Worm (Caenorhabditis elegans) whole organism, late embryonic: ENCODE measurements around the gene F16B12.6.

Experiments used
- C38D4.7 ChIP-seq: fragments of 200-800 bp; sonication (Bioruptor generic); optimal IDR thresholded peaks from 2 replicates; lab custom pipeline; 2018; ENCODE audit warnings: mild to moderate bottlenecking, missing genetic modification characterization, moderate library complexity, missing compliant biosample characterization
- F13H6.1 ChIP-seq: sonication (generic microtip); optimal IDR thresholded peaks from 2 replicates; lab custom pipeline; 2016; ENCODE audit warnings: missing genetic modification characterization, missing compliant biosample characterization
- K09A11.1 ChIP-seq: sonication (generic microtip); optimal IDR thresholded peaks from 2 replicates; lab custom pipeline; 2017; ENCODE audit warnings: antibody characterized with exemption, mild to moderate bottlenecking, missing genetic modification characterization, missing compliant biosample characterization; ENCODE audit not compliant: insufficient read depth
- ahr-1 ChIP-seq: sonication (generic microtip); optimal IDR thresholded peaks from 2 replicates; lab custom pipeline; 2016; ENCODE audit warnings: missing genetic modification characterization, missing compliant biosample characterization
- ama-1 ChIP-seq: fragments of 150-350 bp; optimal IDR thresholded peaks from 2 replicates; lab custom pipeline; 2014
- ceh-18 ChIP-seq: sonication (generic microtip); optimal IDR thresholded peaks from 2 replicates; lab custom pipeline; 2016; ENCODE audit warnings: missing genetic modification characterization, missing compliant biosample characterization
- ceh-19 ChIP-seq: fragments of 200-800 bp; sonication (Bioruptor generic); optimal IDR thresholded peaks from 2 replicates; lab custom pipeline; 2018; ENCODE audit warnings: mild to moderate bottlenecking, missing genetic modification characterization, missing compliant biosample characterization
- ceh-24 ChIP-seq: sonication (generic microtip); optimal IDR thresholded peaks from 2 replicates; lab custom pipeline; 2016; ENCODE audit warnings: mild to moderate bottlenecking, missing genetic modification characterization, missing compliant biosample characterization
- ceh-30 ChIP-seq: fragments of 150-350 bp; optimal IDR thresholded peaks from 2 replicates; lab custom pipeline; 2014; ENCODE audit warnings: missing biosample characterization, missing genetic modification characterization
- ceh-31 ChIP-seq: sonication (generic microtip); optimal IDR thresholded peaks from 2 replicates; lab custom pipeline; 2016; ENCODE audit warnings: missing genetic modification characterization, missing compliant biosample characterization
- ceh-34 ChIP-seq: sonication (generic microtip); optimal IDR thresholded peaks from 2 replicates; lab custom pipeline; 2016; ENCODE audit warnings: mild to moderate bottlenecking, missing genetic modification characterization, missing compliant biosample characterization
- ceh-45 ChIP-seq: fragments of 200-800 bp; sonication (Bioruptor generic); IDR thresholded peaks from 2 replicates; pipeline ENCODE4 v1.3.6; 2022; ENCODE audit warnings: missing genetic modification reagents, missing genetic modification characterization, missing compliant biosample characterization
- ceh-48 ChIP-seq: sonication (generic microtip); optimal IDR thresholded peaks from 2 replicates; lab custom pipeline; 2016; ENCODE audit warnings: missing genetic modification characterization, inconsistent platforms, missing compliant biosample characterization
- ceh-6 ChIP-seq: fragments of 200-800 bp; sonication (Bioruptor generic); optimal IDR thresholded peaks from 2 replicates; lab custom pipeline; 2018; ENCODE audit warnings: mild to moderate bottlenecking, missing genetic modification characterization, missing compliant biosample characterization
- ceh-9 ChIP-seq: sonication (generic microtip); optimal IDR thresholded peaks from 2 replicates; lab custom pipeline; 2016; ENCODE audit warnings: mild to moderate bottlenecking, missing genetic modification characterization, inconsistent platforms, missing compliant biosample characterization
- dmd-4 ChIP-seq: sonication (generic microtip); optimal IDR thresholded peaks from 2 replicates; lab custom pipeline; 2016; ENCODE audit warnings: borderline replicate concordance, missing genetic modification characterization, missing compliant biosample characterization
- dve-1 ChIP-seq: sonication (generic microtip); optimal IDR thresholded peaks from 2 replicates; lab custom pipeline; 2017; ENCODE audit warnings: antibody characterized with exemption, mild to moderate bottlenecking, missing genetic modification characterization, missing compliant biosample characterization
- elt-2 ChIP-seq: sonication (generic microtip); optimal IDR thresholded peaks from 2 replicates; lab custom pipeline; 2016; ENCODE audit warnings: missing genetic modification reagents, missing genetic modification characterization, missing compliant biosample characterization
- fax-1 ChIP-seq: sonication (generic microtip); optimal IDR thresholded peaks from 2 replicates; lab custom pipeline; 2016; ENCODE audit warnings: missing genotype, missing genetic modification characterization, missing compliant biosample characterization
- fkh-10 ChIP-seq: fragments of 150-350 bp; optimal IDR thresholded peaks from 2 replicates; lab custom pipeline; 2014; ENCODE audit warnings: missing biosample characterization, missing genetic modification reagents, missing genetic modification characterization
- gmeb-2 ChIP-seq: sonication (generic microtip); optimal IDR thresholded peaks from 2 replicates; lab custom pipeline; 2016; ENCODE audit warnings: missing genetic modification characterization, inconsistent platforms, missing compliant biosample characterization
- hlh-15 ChIP-seq: sonication (generic microtip); optimal IDR thresholded peaks from 2 replicates; lab custom pipeline; 2016; ENCODE audit warnings: missing genetic modification characterization, missing compliant biosample characterization
- hlh-30 ChIP-seq: sonication (generic microtip); optimal IDR thresholded peaks from 2 replicates; lab custom pipeline; 2017; ENCODE audit warnings: antibody characterized with exemption, missing genetic modification characterization, missing compliant biosample characterization; ENCODE audit not compliant: insufficient read depth
- lin-11 ChIP-seq: fragments of 200-800 bp; sonication (Bioruptor generic); optimal IDR thresholded peaks from 2 replicates; lab custom pipeline; 2018; ENCODE audit warnings: mild to moderate bottlenecking, missing genetic modification characterization, missing compliant biosample characterization
- nfya-1 ChIP-seq: sonication (generic microtip); optimal IDR thresholded peaks from 2 replicates; lab custom pipeline; 2017; ENCODE audit warnings: missing genetic modification characterization, mild to moderate bottlenecking, missing compliant biosample characterization, antibody characterized with exemption, moderate library complexity
- nhr-232 ChIP-seq: sonication (generic microtip); optimal IDR thresholded peaks from 2 replicates; lab custom pipeline; 2016; ENCODE audit warnings: missing genetic modification characterization, missing compliant biosample characterization
- odd-2 ChIP-seq: sonication (generic microtip); optimal IDR thresholded peaks from 2 replicates; lab custom pipeline; 2017; ENCODE audit warnings: antibody characterized with exemption, mild to moderate bottlenecking, missing genetic modification characterization, missing compliant biosample characterization
- pax-1 ChIP-seq: fragments of 150-350 bp; optimal IDR thresholded peaks from 2 replicates; lab custom pipeline; 2014; ENCODE audit warnings: missing biosample characterization, missing genetic modification characterization
- pha-2 ChIP-seq: sonication (generic microtip); optimal IDR thresholded peaks from 2 replicates; lab custom pipeline; 2017; ENCODE audit warnings: mild to moderate bottlenecking, missing genetic modification characterization, missing compliant biosample characterization
- pha-4 ChIP-seq: fragments of 150-350 bp; optimal IDR thresholded peaks from 2 replicates; lab custom pipeline; 2018; ENCODE audit warnings: missing biosample characterization, missing genetic modification reagents, missing genetic modification characterization
- pros-1 ChIP-seq: fragments of 150-350 bp; optimal IDR thresholded peaks from 2 replicates; lab custom pipeline; 2014; ENCODE audit warnings: missing biosample characterization, missing genetic modification reagents, missing genetic modification characterization
- ref-2 ChIP-seq: sonication (generic microtip); optimal IDR thresholded peaks from 2 replicates; lab custom pipeline; 2016; ENCODE audit warnings: missing genetic modification characterization, missing compliant biosample characterization
- rnt-1 ChIP-seq: sonication (generic microtip); optimal IDR thresholded peaks from 2 replicates; lab custom pipeline; 2016; ENCODE audit warnings: missing genetic modification characterization, missing compliant biosample characterization
- syd-9 ChIP-seq: sonication (generic microtip); optimal IDR thresholded peaks from 2 replicates; lab custom pipeline; 2016; ENCODE audit warnings: mild to moderate bottlenecking, missing genetic modification characterization, moderate library complexity, missing compliant biosample characterization
- tbx-2 ChIP-seq: sonication (generic microtip); optimal IDR thresholded peaks from 2 replicates; lab custom pipeline; 2016; ENCODE audit warnings: missing genetic modification characterization, missing compliant biosample characterization
- unc-42 ChIP-seq: sonication (generic microtip); optimal IDR thresholded peaks from 2 replicates; lab custom pipeline; 2016; ENCODE audit warnings: missing genotype, missing genetic modification characterization, missing compliant biosample characterization
- unc-55 ChIP-seq: sonication (generic microtip); optimal IDR thresholded peaks from 2 replicates; lab custom pipeline; 2017; ENCODE audit warnings: missing biosample characterization, missing genetic modification reagents, missing genetic modification characterization
- zip-5 ChIP-seq: sonication (generic microtip); optimal IDR thresholded peaks from 2 replicates; lab custom pipeline; 2016; ENCODE audit warnings: missing genetic modification characterization, missing compliant biosample characterization
- ztf-16 ChIP-seq: sonication (generic microtip); optimal IDR thresholded peaks from 2 replicates; lab custom pipeline; 2017; ENCODE audit warnings: missing genetic modification characterization, missing compliant biosample characterization

The F16B12.6 gene

ce11 chrX:14145634-14146033, 43.5 kb downstream of the F16B12.6 start:
- TF ChIP-seq ama-1 (lab: Kevin White, UChicago): no peak
- TF ChIP-seq C38D4.7 (GFP tag; lab: Kevin White, UChicago): no peak
- no peak for TF ChIP-seq ahr-1 (tag; lab: Kevin White, UChicago)
- no peak for TF ChIP-seq ceh-6 (GFP tag; lab: Kevin White, UChicago)
- TF ChIP-seq pax-1 (tag; lab: Kevin White, UChicago): no peak
- no peak for TF ChIP-seq ceh-31 (tag; lab: Kevin White, UChicago)
- no peak for TF ChIP-seq ceh-18
- no peak for TF ChIP-seq hlh-15 (tag; lab: Kevin White, UChicago)
- TF ChIP-seq ceh-24 (tag; lab: Kevin White, UChicago): no peak
- no peak for TF ChIP-seq fax-1
- no peak for TF ChIP-seq dmd-4
- TF ChIP-seq ceh-45: no peak
- TF ChIP-seq ceh-9: no peak
- TF ChIP-seq syd-9 (tag; lab: Kevin White, UChicago): no peak

DNA sequence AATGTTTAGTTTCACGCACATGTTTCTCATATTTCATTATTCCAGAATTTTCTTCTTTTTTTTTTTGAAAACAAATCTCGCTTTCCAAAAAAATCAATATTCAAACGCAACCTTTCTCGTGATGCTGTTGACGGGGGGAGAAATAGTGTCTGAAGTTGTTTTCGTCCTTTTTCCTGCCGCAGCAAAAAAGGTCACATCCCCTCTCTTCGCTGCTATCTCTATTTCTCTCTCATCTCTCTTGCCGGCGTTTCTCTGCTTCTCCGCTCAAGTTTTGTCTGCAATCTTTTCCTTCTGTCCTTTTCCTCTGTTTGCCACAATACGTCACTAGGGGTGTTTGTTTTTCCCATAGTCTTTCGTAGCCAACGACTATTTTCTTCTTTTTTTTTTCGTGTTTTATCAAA, 44.6 kb downstream of the F16B12.6 start:
- TF ChIP-seq tbx-2 (tag; lab: Kevin White, UChicago) (peak; percentile 42), lin-11 (no peak), unc-42 (tag; lab: Kevin White, UChicago) (peak; percentile 28), nhr-232 (tag; lab: Kevin White, UChicago) (no peak), unc-55 (GFP tag; lab: Kevin White, UChicago) (no peak), ceh-31 (tag; lab: Kevin White, UChicago) (peak; percentile 22), elt-2 (tag; lab: Kevin White, UChicago) (no peak), fax-1 (no peak), hlh-30 (tag; lab: Kevin White, UChicago) (peak; percentile 46), pros-1 (tag; lab: Kevin White, UChicago) (peak; percentile 65), K09A11.1 (tag; lab: Kevin White, UChicago) (peak; percentile 32), fkh-10 (GFP tag; lab: Kevin White, UChicago) (no peak), dve-1 (tag; lab: Kevin White, UChicago) (peak; percentile 14), ceh-34 (tag; lab: Kevin White, UChicago) (peak; percentile 7), ref-2 (tag; lab: Kevin White, UChicago) (no peak), pha-4 (no peak), ceh-18 (peak; percentile 75), syd-9 (tag; lab: Kevin White, UChicago) (no peak), gmeb-2 (tag; lab: Kevin White, UChicago) (no peak), ceh-48 (tag; lab: Kevin White, UChicago) (peak; percentile 6), nfya-1 (tag; lab: Kevin White, UChicago) (peak; percentile 48), ceh-30 (tag; lab: Kevin White, UChicago) (no peak)

DNA sequence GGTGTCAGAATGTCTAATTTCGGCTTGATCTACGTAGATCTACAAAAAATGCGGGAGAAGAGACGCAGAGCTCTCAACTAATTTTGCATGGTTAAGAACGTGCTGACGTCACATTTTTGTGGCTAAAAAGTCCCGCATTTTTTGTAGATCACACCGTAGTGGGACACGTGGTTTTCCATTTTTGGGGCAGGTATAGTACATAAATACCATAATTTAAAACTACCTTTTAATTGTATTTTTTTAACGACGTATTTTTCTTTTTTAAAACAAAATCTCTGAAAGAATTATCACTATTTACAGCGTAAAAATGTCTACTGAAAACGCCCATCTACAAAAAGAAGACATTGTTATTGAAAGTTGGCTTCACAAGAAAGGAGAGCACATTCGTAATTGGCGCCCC, 45.3 kb downstream of the F16B12.6 start, which contains the start of gene akt-2:
Gene akt-2, plus strand, starts transcription at position 301 of the 400 bp plus-strand sequence.
- no peak for TF ChIP-seq ceh-19 (GFP tag; lab: Kevin White, UChicago)
- no peak for TF ChIP-seq ama-1 (lab: Kevin White, UChicago)
- no peak for TF ChIP-seq lin-11
- TF ChIP-seq ceh-24 (tag; lab: Kevin White, UChicago): no peak
- no peak for TF ChIP-seq ztf-16
- TF ChIP-seq zip-5 (tag; lab: Kevin White, UChicago): no peak
- no peak for TF ChIP-seq F13H6.1 (tag; lab: Kevin White, UChicago)
- no peak for TF ChIP-seq C38D4.7 (GFP tag; lab: Kevin White, UChicago)
- no peak for TF ChIP-seq ceh-18
- no peak for TF ChIP-seq hlh-30 (tag; lab: Kevin White, UChicago)
- TF ChIP-seq odd-2 (tag; lab: Kevin White, UChicago): no peak
- TF ChIP-seq syd-9 (tag; lab: Kevin White, UChicago): no peak
- no peak for TF ChIP-seq tbx-2 (tag; lab: Kevin White, UChicago)
- TF ChIP-seq pha-2 (tag; lab: Kevin White, UChicago): no peak
- no peak for TF ChIP-seq rnt-1 (tag; lab: Kevin White, UChicago)
